Fruit fly (Drosophila melanogaster) whole organism, prepupa: Measurements from ENCODE around the gene CG13280.

Experiments used
- Blimp-1 ChIP-seq: fragments of 200-800 bp; sonication (Bioruptor generic); optimal IDR thresholded peaks from 3 replicates; lab custom pipeline; 2017; ENCODE audit warnings: missing biosample characterization, missing genetic modification characterization, mild to moderate bottlenecking, moderate library complexity, missing genetic modification reagents
- CG10631 ChIP-seq: fragments of 200-800 bp; sonication (Bioruptor generic); optimal IDR thresholded peaks from 2 replicates; lab custom pipeline; 2016; ENCODE audit warnings: missing biosample characterization, missing genetic modification characterization
- CG10669 ChIP-seq: fragments of 200-800 bp; sonication (Bioruptor generic); optimal IDR thresholded peaks from 3 replicates; lab custom pipeline; 2018; ENCODE audit warnings: missing biosample characterization, mild to moderate bottlenecking, missing genetic modification characterization, moderate library complexity
- CG11294 ChIP-seq: fragments of 200-800 bp; sonication (Bioruptor generic); IDR thresholded peaks from 2 replicates; pipeline ENCODE4 v1.3.6; 2022; ENCODE audit warnings: missing biosample characterization, missing genetic modification characterization
- CG11762 ChIP-seq: fragments of 200-800 bp; sonication (Bioruptor generic); optimal IDR thresholded peaks from 3 replicates; lab custom pipeline; 2016; ENCODE audit warnings: missing biosample characterization, missing genetic modification characterization; ENCODE audit not compliant: insufficient read depth
- CG15336 ChIP-seq: fragments of 200-800 bp; sonication (Bioruptor generic); IDR thresholded peaks from 2 replicates; pipeline ENCODE4 v1.3.6; 2022; ENCODE audit warnings: missing biosample characterization, missing genetic modification characterization
- CG1621 ChIP-seq: fragments of 200-800 bp; sonication (Bioruptor generic); optimal IDR thresholded peaks from 3 replicates; lab custom pipeline; 2018; ENCODE audit warnings: missing biosample characterization, mild to moderate bottlenecking, missing genetic modification characterization
- CG16779 ChIP-seq: fragments of 200-800 bp; sonication (Bioruptor generic); optimal IDR thresholded peaks from 3 replicates; lab custom pipeline; 2017; ENCODE audit warnings: missing biosample characterization, mild to moderate bottlenecking, missing genetic modification characterization
- CG31627 ChIP-seq: fragments of 200-800 bp; sonication (Bioruptor generic); optimal IDR thresholded peaks from 3 replicates; lab custom pipeline; 2016; ENCODE audit warnings: missing biosample characterization, missing genetic modification characterization
- CG32006 ChIP-seq: fragments of 200-800 bp; sonication (Bioruptor generic); optimal IDR thresholded peaks from 3 replicates; lab custom pipeline; 2017; ENCODE audit warnings: missing biosample characterization, mild to moderate bottlenecking, missing genetic modification characterization
- CG34406 ChIP-seq: fragments of 200-800 bp; sonication (Bioruptor generic); optimal IDR thresholded peaks from 3 replicates; lab custom pipeline; 2016; ENCODE audit warnings: missing biosample characterization, missing genetic modification characterization
- CG3919 ChIP-seq: fragments of 200-800 bp; sonication (Bioruptor generic); optimal IDR thresholded peaks from 3 replicates; lab custom pipeline; 2016; ENCODE audit warnings: missing biosample characterization, missing genetic modification characterization
- CG4318 ChIP-seq: fragments of 200-800 bp; sonication (Bioruptor generic); optimal IDR thresholded peaks from 3 replicates; lab custom pipeline; 2017; ENCODE audit warnings: missing biosample characterization, mild to moderate bottlenecking, missing genetic modification characterization
- CG6163 ChIP-seq: fragments of 200-800 bp; sonication (Bioruptor generic); IDR thresholded peaks from 3 replicates; pipeline ENCODE4 v1.3.6; 2022; ENCODE audit warnings: missing biosample characterization, missing genetic modification characterization
- CG6792 ChIP-seq: fragments of 200-800 bp; sonication (Bioruptor generic); optimal IDR thresholded peaks from 3 replicates; lab custom pipeline; 2016; ENCODE audit warnings: missing biosample characterization, missing genetic modification characterization
- CG6808 ChIP-seq: fragments of 200-800 bp; sonication (Bioruptor generic); optimal IDR thresholded peaks from 3 replicates; lab custom pipeline; 2017; ENCODE audit warnings: missing biosample characterization, missing genetic modification characterization, mild to moderate bottlenecking, moderate library complexity, missing genetic modification reagents
- CG7368 ChIP-seq: fragments of 200-800 bp; sonication (Bioruptor generic); optimal IDR thresholded peaks from 3 replicates; lab custom pipeline; 2016; ENCODE audit warnings: missing biosample characterization, missing genetic modification characterization
- CG8119 ChIP-seq: fragments of 200-800 bp; sonication (Bioruptor generic); IDR thresholded peaks from 3 replicates; pipeline ENCODE4 v1.3.6; 2022; ENCODE audit warnings: missing biosample characterization, missing genetic modification characterization
- CG8319 ChIP-seq: fragments of 200-800 bp; sonication (Bioruptor generic); optimal IDR thresholded peaks from 3 replicates; lab custom pipeline; 2016; ENCODE audit warnings: missing biosample characterization, missing genetic modification characterization
- CG8632 ChIP-seq: fragments of 200-800 bp; sonication (Bioruptor generic); optimal IDR thresholded peaks from 3 replicates; lab custom pipeline; 2016; ENCODE audit warnings: missing biosample characterization, missing genetic modification characterization
- CG9139 ChIP-seq: fragments of 200-800 bp; sonication (Bioruptor generic); optimal IDR thresholded peaks from 3 replicates; lab custom pipeline; 2017; ENCODE audit warnings: missing biosample characterization, mild to moderate bottlenecking, missing genetic modification characterization
- Eip78C ChIP-seq: fragments of 200-800 bp; sonication (Bioruptor generic); peaks from one replicate; lab custom pipeline; 2016; ENCODE audit warnings: missing biosample characterization, missing genetic modification characterization
- Eip93F ChIP-seq: fragments of 200-800 bp; sonication (Bioruptor generic); optimal IDR thresholded peaks from 2 replicates; lab custom pipeline; 2016; ENCODE audit warnings: missing biosample characterization, mild to moderate bottlenecking, missing genetic modification characterization
- Ets21C ChIP-seq: fragments of 200-800 bp; sonication (Bioruptor generic); optimal IDR thresholded peaks from 3 replicates; lab custom pipeline; 2016; ENCODE audit warnings: missing biosample characterization, missing genetic modification characterization
- Ets96B ChIP-seq: fragments of 200-800 bp; optimal IDR thresholded peaks from 2 replicates; lab custom pipeline; 2019; ENCODE audit warnings: missing biosample characterization, mild to moderate bottlenecking, missing genetic modification characterization, moderate library complexity
- Hr38 ChIP-seq: sonication (Bioruptor generic); optimal IDR thresholded peaks from 2 replicates; lab custom pipeline; 2016; ENCODE audit warnings: missing biosample characterization, missing genetic modification characterization
- Hr39 ChIP-seq: fragments of 200-800 bp; sonication (Bioruptor generic); optimal IDR thresholded peaks from 2 replicates; lab custom pipeline; 2016; ENCODE audit warnings: missing biosample characterization, missing genetic modification characterization
- OdsH ChIP-seq: fragments of 200-800 bp; sonication (Bioruptor generic); optimal IDR thresholded peaks from 3 replicates; lab custom pipeline; 2016; ENCODE audit warnings: missing biosample characterization, missing genetic modification characterization
- Sox102F ChIP-seq: fragments of 200-800 bp; sonication (Bioruptor generic); optimal IDR thresholded peaks from 2 replicates; lab custom pipeline; 2016; ENCODE audit warnings: missing biosample characterization, mild to moderate bottlenecking, missing genetic modification characterization
- achi ChIP-seq: fragments of 200-800 bp; sonication (Bioruptor generic); optimal IDR thresholded peaks from 3 replicates; lab custom pipeline; 2016; ENCODE audit warnings: missing biosample characterization, missing genetic modification characterization
- dac ChIP-seq: fragments of 200-800 bp; sonication (Bioruptor generic); optimal IDR thresholded peaks from 2 replicates; lab custom pipeline; 2017; ENCODE audit warnings: missing biosample characterization, mild to moderate bottlenecking, missing genetic modification characterization
- dsx ChIP-seq: fragments of 200-800 bp; optimal IDR thresholded peaks from 3 replicates; lab custom pipeline; 2019; ENCODE audit warnings: missing biosample characterization, mild to moderate bottlenecking, missing genetic modification characterization, moderate library complexity; ENCODE audit not compliant: poor library complexity, severe bottlenecking
- eg ChIP-seq: fragments of 200-800 bp; sonication (Bioruptor generic); IDR thresholded peaks from 3 replicates; pipeline ENCODE4 v1.3.6; 2022; ENCODE audit warnings: missing biosample characterization, missing genetic modification characterization
- fd59A ChIP-seq: fragments of 200-800 bp; sonication (Bioruptor generic); optimal IDR thresholded peaks from 2 replicates; lab custom pipeline; 2017; ENCODE audit warnings: missing biosample characterization, mild to moderate bottlenecking, missing genetic modification characterization, missing genetic modification reagents
- fd85E ChIP-seq: fragments of 200-800 bp; sonication (Bioruptor generic); optimal IDR thresholded peaks from 3 replicates; lab custom pipeline; 2016; ENCODE audit warnings: missing biosample characterization, missing genetic modification characterization
- pdm3 ChIP-seq: fragments of 200-800 bp; sonication (Bioruptor generic); optimal IDR thresholded peaks from 3 replicates; lab custom pipeline; 2016; ENCODE audit warnings: missing biosample characterization, missing genetic modification characterization
- salr ChIP-seq, 2 experiments: fragments of 200-800 bp; sonication (Bioruptor generic); optimal IDR thresholded peaks; 3 replicates each; lab custom pipeline; 2016 to 2018; ENCODE audit warnings: missing biosample characterization in 2 of 2, missing genetic modification characterization in 2 of 2, mild to moderate bottlenecking in 1 of 2
- spab ChIP-seq: fragments of 200-800 bp; sonication (Bioruptor generic); optimal IDR thresholded peaks from 2 replicates; lab custom pipeline; 2017; ENCODE audit warnings: missing biosample characterization, mild to moderate bottlenecking, missing genetic modification characterization, missing genetic modification reagents
- ss ChIP-seq, 2 experiments: fragments of 200-800 bp; sonication (Bioruptor generic); optimal IDR thresholded peaks; 2 replicates in 1 of 2; 3 replicates in 1 of 2; lab custom pipeline; 2017 to 2018; ENCODE audit warnings: mild to moderate bottlenecking in 2 of 2, missing biosample characterization in 2 of 2, missing genetic modification characterization in 2 of 2, moderate library complexity in 1 of 2
- svp ChIP-seq: fragments of 200-800 bp; sonication (Bioruptor generic); peaks from one replicate; lab custom pipeline; 2016; ENCODE audit warnings: missing biosample characterization, missing genetic modification characterization
- topi ChIP-seq: fragments of 200-800 bp; sonication (Bioruptor generic); optimal IDR thresholded peaks from 3 replicates; lab custom pipeline; 2016; ENCODE audit warnings: missing biosample characterization, missing genetic modification characterization
- vri ChIP-seq: fragments of 200-800 bp; sonication (Bioruptor generic); optimal IDR thresholded peaks from 3 replicates; lab custom pipeline; 2016; ENCODE audit warnings: missing biosample characterization, mild to moderate bottlenecking, missing genetic modification characterization

The CG13280 gene

dm6 chr2L:16818335-16818973 lies 2.4 kb downstream of the CG13280 start (continued):
- peak; percentile 73 for TF ChIP-seq achi (GFP tag; lab: Kevin White, UChicago)
- peak; percentile 82 for TF ChIP-seq CG32006
- TF ChIP-seq CG16779 (tag; lab: Kevin White, UChicago): no peak
- peak; percentile 59 for TF ChIP-seq CG1621 (tag; lab: Kevin White, UChicago)
- peak; percentile 61 for TF ChIP-seq CG7368 (GFP tag; lab: Kevin White, UChicago)
- TF ChIP-seq dsx (GFP tag; lab: Kevin White, UChicago): peak; percentile 59
- TF ChIP-seq ss (GFP tag; optimal IDR thresholded peaks at IDR 0.05; lab: Kevin White, UChicago): peak; percentile 14 to 47
- peak; percentile 73 for TF ChIP-seq spab
- peak; percentile 61 for TF ChIP-seq fd59A (GFP tag; lab: Kevin White, UChicago)
- peak; percentile 56 for TF ChIP-seq CG34406 (GFP tag; lab: Kevin White, UChicago)
- TF ChIP-seq Ets96B (tag; lab: Kevin White, UChicago): peak; percentile 72
- TF ChIP-seq OdsH: peak; percentile 75
- TF ChIP-seq Sox102F: peak; percentile 62
- TF ChIP-seq dac: no peak
- peak; percentile 95 for TF ChIP-seq Eip78C (GFP tag; lab: Kevin White, UChicago)
- peak; percentile 72 for TF ChIP-seq CG8632
- peak; percentile 56; the same call in 1 of the 2 replicates for TF ChIP-seq CG11294
- no peak for TF ChIP-seq CG3919
- TF ChIP-seq Eip93F (GFP tag; lab: Kevin White, UChicago): no peak
- TF ChIP-seq topi: peak; percentile 63
- TF ChIP-seq eg: no peak; the same call in 1 of the 3 replicates
- TF ChIP-seq salr (GFP tag; optimal IDR thresholded peaks at IDR 0.05; lab: Kevin White, UChicago): peak; percentile 30 to 75
- TF ChIP-seq CG6808 (GFP tag; lab: Kevin White, UChicago): peak; percentile 42
- no peak for TF ChIP-seq Blimp-1 (GFP tag; lab: Kevin White, UChicago)
- TF ChIP-seq svp (GFP tag; lab: Kevin White, UChicago): peak; percentile 71
- peak; percentile 53 for TF ChIP-seq CG11762 (GFP tag; lab: Kevin White, UChicago)
- peak; percentile 5 for TF ChIP-seq CG9139 (GFP tag; lab: Kevin White, UChicago)
- TF ChIP-seq CG6163: peak; percentile 79
- peak; percentile 10 for TF ChIP-seq Ets21C (GFP tag; lab: Kevin White, UChicago)
- TF ChIP-seq CG8319 (GFP tag; lab: Kevin White, UChicago): peak; percentile 58
- TF ChIP-seq CG10631: peak; percentile 75
- TF ChIP-seq Hr39 (GFP tag; lab: Kevin White, UChicago): peak; percentile 51
- peak; percentile 72 for TF ChIP-seq CG6792 (GFP tag; lab: Kevin White, UChicago)
- TF ChIP-seq vri (GFP tag; lab: Kevin White, UChicago): peak; percentile 71
- TF ChIP-seq CG15336: peak; percentile 84
- peak; percentile 79; the same call in 2 of the 3 replicates for TF ChIP-seq CG8119 (GFP tag; lab: Robert Waterston, UW)
- TF ChIP-seq pdm3 (GFP tag; lab: Kevin White, UChicago): peak; percentile 75
- peak; percentile 49 for TF ChIP-seq CG31627
- no peak for TF ChIP-seq Hr38 (GFP tag; lab: Kevin White, UChicago)
- peak; percentile 81 for TF ChIP-seq CG10669
- peak; percentile 37 for TF ChIP-seq CG4318 (GFP tag; lab: Kevin White, UChicago)
- no peak for TF ChIP-seq fd85E (GFP tag; lab: Kevin White, UChicago)
